Comparison of ENCODE assay signal across 4 fruit fly cellular contexts in the genomic region with DNA sequence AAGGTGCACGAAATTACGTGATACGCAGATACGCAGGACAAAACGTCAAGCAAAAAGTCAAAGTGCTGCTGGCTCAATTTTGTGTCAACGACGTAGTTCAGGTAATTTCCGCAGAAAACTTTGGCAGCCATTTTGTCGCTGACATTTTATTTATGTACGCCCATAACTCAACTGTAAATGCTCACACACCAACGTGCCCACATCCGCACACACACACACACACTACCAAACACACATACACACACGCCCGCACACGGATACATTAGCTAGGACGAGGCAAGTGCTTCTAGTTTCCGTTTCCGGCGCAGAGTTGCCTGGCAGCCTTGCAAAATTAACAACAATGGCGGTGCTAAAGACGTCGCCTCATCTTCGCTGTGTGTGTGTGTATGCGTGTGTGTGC.
TF ChIP-seq lines count a peak whose summit lies in the region.

TSS of gene CG33700 (minus strand) at position 101 of the 400 bp plus-strand sequence.

- no peak for TF ChIP-seq CTCF in whole organism, embryonic (GFP tag; optimal IDR thresholded peaks at IDR 0.05; lab: Kevin White, UChicago)

TF ChIP-seq in whole organism, embryonic, 481 proteins besides CTCF, POLR2A, EP300 and RAD21:
- TF ChIP-seq CG12942 (GFP tag; optimal IDR thresholded peaks at IDR 0.05; lab: Kevin White, UChicago), result no peak
- TF ChIP-seq odd (GFP tag; optimal IDR thresholded peaks at IDR 0.05; lab: Kevin White, UChicago), result no peak
- TF ChIP-seq CG1603 (tag; optimal IDR thresholded peaks at IDR 0.05; lab: Kevin White, UChicago), result no peak
- no peak for TF ChIP-seq Sin3A (optimal IDR thresholded peaks at IDR 0.05; lab: Kevin White, UChicago)
- no peak for TF ChIP-seq Taf1 (GFP tag; IDR thresholded peaks at IDR 0.05; lab: Robert Waterston, UW)
- no peak for TF ChIP-seq CG3847 (GFP tag; IDR thresholded peaks at IDR 0.05; lab: Robert Waterston, UW)
- peak; percentile 24 for TF ChIP-seq abd-A (tag; optimal IDR thresholded peaks at IDR 0.05; lab: Kevin White, UChicago)
- TF ChIP-seq Med (GFP tag; lab: Kevin White, UChicago), result peak; percentile 24
- TF ChIP-seq mirr (GFP tag; optimal IDR thresholded peaks at IDR 0.05; lab: Kevin White, UChicago), result peak; percentile 16
- TF ChIP-seq prd (optimal IDR thresholded peaks at IDR 0.05; lab: Kevin White, UChicago), result no peak
- no peak for TF ChIP-seq prd (GFP tag; IDR thresholded peaks at IDR 0.05; lab: Robert Waterston, UW)
- TF ChIP-seq wek (GFP tag; optimal IDR thresholded peaks at IDR 0.05; lab: Kevin White, UChicago), result no peak
- peak; percentile 9 for TF ChIP-seq Hmr (GFP tag; optimal IDR thresholded peaks at IDR 0.05; lab: Kevin White, UChicago)
- no peak for TF ChIP-seq esg (GFP tag; conservative IDR thresholded peaks at IDR 0.05; lab: Robert Waterston, UW)
- TF ChIP-seq CG18599 (GFP tag; optimal IDR thresholded peaks at IDR 0.05; lab: Kevin White, UChicago), result peak; percentile 14

TF ChIP-seq in whole organism, prepupa, 60 proteins besides CTCF, POLR2A, EP300 and RAD21:
- peak; percentile 2 for TF ChIP-seq CG3032 (tag; optimal IDR thresholded peaks at IDR 0.05; lab: Kevin White, UChicago)
- no peak for TF ChIP-seq fd59A (GFP tag; optimal IDR thresholded peaks at IDR 0.05; lab: Kevin White, UChicago)
- TF ChIP-seq Eip75B (GFP tag; optimal IDR thresholded peaks at IDR 0.05; lab: Kevin White, UChicago), result no peak
- no peak for TF ChIP-seq CG8632 (GFP tag; optimal IDR thresholded peaks at IDR 0.05; lab: Kevin White, UChicago)
- peak; percentile 16 for TF ChIP-seq CG9139 (GFP tag; optimal IDR thresholded peaks at IDR 0.05; lab: Kevin White, UChicago)
- TF ChIP-seq eg (GFP tag; IDR thresholded peaks at IDR 0.05; lab: Robert Waterston, UW), result no peak
- TF ChIP-seq CG10669 (GFP tag; optimal IDR thresholded peaks at IDR 0.05; lab: Kevin White, UChicago), result no peak
- TF ChIP-seq Sox102F (GFP tag; optimal IDR thresholded peaks at IDR 0.05; lab: Kevin White, UChicago), result no peak
- peak; percentile 35 for TF ChIP-seq CG1621 (tag; optimal IDR thresholded peaks at IDR 0.05; lab: Kevin White, UChicago)
- TF ChIP-seq achi (GFP tag; optimal IDR thresholded peaks at IDR 0.05; lab: Kevin White, UChicago), result no peak
- TF ChIP-seq CG8119 (GFP tag; IDR thresholded peaks at IDR 0.05; lab: Robert Waterston, UW), result no peak
- no peak for TF ChIP-seq Smox (GFP tag; optimal IDR thresholded peaks at IDR 0.05; lab: Kevin White, UChicago)
- peak; percentile 41 for TF ChIP-seq CG6808 (GFP tag; optimal IDR thresholded peaks at IDR 0.05; lab: Kevin White, UChicago)
- no peak for TF ChIP-seq Lpt (GFP tag; optimal IDR thresholded peaks at IDR 0.05; lab: Kevin White, UChicago)
- TF ChIP-seq CG6792 (GFP tag; optimal IDR thresholded peaks at IDR 0.05; lab: Kevin White, UChicago), result no peak
- TF ChIP-seq CG15336 (GFP tag; IDR thresholded peaks at IDR 0.05; lab: Robert Waterston, UW), result no peak
- no peak for TF ChIP-seq CG8319 (GFP tag; optimal IDR thresholded peaks at IDR 0.05; lab: Kevin White, UChicago)
- no peak for TF ChIP-seq salr (GFP tag; optimal IDR thresholded peaks at IDR 0.05; lab: Kevin White, UChicago)
- TF ChIP-seq Blimp-1 (GFP tag; optimal IDR thresholded peaks at IDR 0.05; lab: Kevin White, UChicago), result no peak
- peak; percentile 3 for TF ChIP-seq Eip78C (GFP tag; lab: Kevin White, UChicago)
- no peak for TF ChIP-seq CG4318 (GFP tag; optimal IDR thresholded peaks at IDR 0.05; lab: Kevin White, UChicago)
- TF ChIP-seq esn (GFP tag; optimal IDR thresholded peaks at IDR 0.05; lab: Kevin White, UChicago), result no peak
- TF ChIP-seq Eip93F (GFP tag; optimal IDR thresholded peaks at IDR 0.05; lab: Kevin White, UChicago), result no peak
- TF ChIP-seq CG31627 (GFP tag; optimal IDR thresholded peaks at IDR 0.05; lab: Kevin White, UChicago), result no peak

TF ChIP-seq in whole organism, pupa, 21 proteins besides CTCF, POLR2A, EP300 and RAD21:
- 0 out of 3 replicates have a peak, but pooled peaks have one; percentile 28 for TF ChIP-seq CG4496 (GFP tag; IDR thresholded peaks at IDR 0.05; lab: Robert Waterston, UW)
- TF ChIP-seq Pif1A (GFP tag; optimal IDR thresholded peaks at IDR 0.05; lab: Kevin White, UChicago), result no peak
- no peak for TF ChIP-seq EcR (GFP tag; optimal IDR thresholded peaks at IDR 0.05; lab: Kevin White, UChicago)

TF ChIP-seq in whole organism, wandering third instar larva, 38 proteins besides CTCF, POLR2A, EP300 and RAD21:
- peak; percentile 70 for TF ChIP-seq Dfd (GFP tag; optimal IDR thresholded peaks at IDR 0.05; lab: Kevin White, UChicago)
- no peak for TF ChIP-seq brk (GFP tag; optimal IDR thresholded peaks at IDR 0.05; lab: Kevin White, UChicago)
